Worm (Caenorhabditis elegans) whole organism, late embryonic: ENCODE measurements around the gene F42A9.11.

ENCODE experiments used
- C08G9.2 ChIP-seq: sonication (generic microtip); optimal IDR thresholded peaks from 2 replicates; lab custom pipeline; 2016; ENCODE audit warnings: mild to moderate bottlenecking, missing genetic modification characterization, moderate library complexity, missing compliant biosample characterization
- F13H6.1 ChIP-seq: sonication (generic microtip); optimal IDR thresholded peaks from 2 replicates; lab custom pipeline; 2016; ENCODE audit warnings: missing genetic modification characterization, missing compliant biosample characterization
- K09A11.1 ChIP-seq: sonication (generic microtip); optimal IDR thresholded peaks from 2 replicates; lab custom pipeline; 2017; ENCODE audit warnings: antibody characterized with exemption, mild to moderate bottlenecking, missing genetic modification characterization, missing compliant biosample characterization; ENCODE audit not compliant: insufficient read depth
- Y22D7AL.16 ChIP-seq: sonication (generic microtip); optimal IDR thresholded peaks from 2 replicates; lab custom pipeline; 2016; ENCODE audit warnings: missing genetic modification characterization, missing compliant biosample characterization
- ceh-14 ChIP-seq: sonication (generic microtip); optimal IDR thresholded peaks from 2 replicates; lab custom pipeline; 2016; ENCODE audit warnings: missing genotype, missing genetic modification characterization, missing compliant biosample characterization
- ceh-18 ChIP-seq: sonication (generic microtip); optimal IDR thresholded peaks from 2 replicates; lab custom pipeline; 2016; ENCODE audit warnings: missing genetic modification characterization, missing compliant biosample characterization
- ceh-30 ChIP-seq: fragments of 150-350 bp; optimal IDR thresholded peaks from 2 replicates; lab custom pipeline; 2014; ENCODE audit warnings: missing biosample characterization, missing genetic modification characterization
- ceh-31 ChIP-seq: sonication (generic microtip); optimal IDR thresholded peaks from 2 replicates; lab custom pipeline; 2016; ENCODE audit warnings: missing genetic modification characterization, missing compliant biosample characterization
- che-1 ChIP-seq: sonication (generic microtip); optimal IDR thresholded peaks from 2 replicates; lab custom pipeline; 2016; ENCODE audit warnings: mild to moderate bottlenecking, missing genetic modification characterization, missing compliant biosample characterization
- dve-1 ChIP-seq: sonication (generic microtip); optimal IDR thresholded peaks from 2 replicates; lab custom pipeline; 2017; ENCODE audit warnings: antibody characterized with exemption, mild to moderate bottlenecking, missing genetic modification characterization, missing compliant biosample characterization
- elt-2 ChIP-seq: sonication (generic microtip); optimal IDR thresholded peaks from 2 replicates; lab custom pipeline; 2016; ENCODE audit warnings: missing genetic modification reagents, missing genetic modification characterization, missing compliant biosample characterization
- elt-4 ChIP-seq: sonication (generic microtip); optimal IDR thresholded peaks from 2 replicates; lab custom pipeline; 2016; ENCODE audit warnings: missing genetic modification characterization, missing compliant biosample characterization
- eyg-1 ChIP-seq: sonication (generic microtip); optimal IDR thresholded peaks from 2 replicates; lab custom pipeline; 2016; ENCODE audit warnings: missing genotype, missing genetic modification characterization, missing compliant biosample characterization
- hlh-30 ChIP-seq: sonication (generic microtip); optimal IDR thresholded peaks from 2 replicates; lab custom pipeline; 2017; ENCODE audit warnings: antibody characterized with exemption, missing genetic modification characterization, missing compliant biosample characterization; ENCODE audit not compliant: insufficient read depth
- hlh-6 ChIP-seq: sonication (generic microtip); optimal IDR thresholded peaks from 2 replicates; lab custom pipeline; 2016; ENCODE audit warnings: missing genotype, missing genetic modification characterization, missing compliant biosample characterization
- lin-11 ChIP-seq: fragments of 200-800 bp; sonication (Bioruptor generic); optimal IDR thresholded peaks from 2 replicates; lab custom pipeline; 2018; ENCODE audit warnings: mild to moderate bottlenecking, missing genetic modification characterization, missing compliant biosample characterization
- nfya-1 ChIP-seq: sonication (generic microtip); optimal IDR thresholded peaks from 2 replicates; lab custom pipeline; 2017; ENCODE audit warnings: missing genetic modification characterization, mild to moderate bottlenecking, missing compliant biosample characterization, antibody characterized with exemption, moderate library complexity
- nhr-232 ChIP-seq: sonication (generic microtip); optimal IDR thresholded peaks from 2 replicates; lab custom pipeline; 2016; ENCODE audit warnings: missing genetic modification characterization, missing compliant biosample characterization
- odd-2 ChIP-seq: sonication (generic microtip); optimal IDR thresholded peaks from 2 replicates; lab custom pipeline; 2017; ENCODE audit warnings: antibody characterized with exemption, mild to moderate bottlenecking, missing genetic modification characterization, missing compliant biosample characterization
- pat-9 ChIP-seq: fragments of 200-800 bp; sonication (Bioruptor generic); optimal IDR thresholded peaks from 2 replicates; lab custom pipeline; 2018; ENCODE audit warnings: mild to moderate bottlenecking, missing genetic modification characterization, moderate library complexity, missing compliant biosample characterization
- pax-1 ChIP-seq: fragments of 150-350 bp; optimal IDR thresholded peaks from 2 replicates; lab custom pipeline; 2014; ENCODE audit warnings: missing biosample characterization, missing genetic modification characterization
- pha-4 ChIP-seq: fragments of 150-350 bp; optimal IDR thresholded peaks from 2 replicates; lab custom pipeline; 2018; ENCODE audit warnings: missing biosample characterization, missing genetic modification reagents, missing genetic modification characterization
- pqm-1 ChIP-seq: sonication (generic microtip); optimal IDR thresholded peaks from 2 replicates; lab custom pipeline; 2016; ENCODE audit warnings: missing genetic modification characterization, missing compliant biosample characterization
- pros-1 ChIP-seq: fragments of 150-350 bp; optimal IDR thresholded peaks from 2 replicates; lab custom pipeline; 2014; ENCODE audit warnings: missing biosample characterization, missing genetic modification reagents, missing genetic modification characterization
- ref-2 ChIP-seq: sonication (generic microtip); optimal IDR thresholded peaks from 2 replicates; lab custom pipeline; 2016; ENCODE audit warnings: missing genetic modification characterization, missing compliant biosample characterization
- rnt-1 ChIP-seq: sonication (generic microtip); optimal IDR thresholded peaks from 2 replicates; lab custom pipeline; 2016; ENCODE audit warnings: missing genetic modification characterization, missing compliant biosample characterization
- sdc-2 ChIP-seq: sonication (generic microtip); optimal IDR thresholded peaks from 2 replicates; lab custom pipeline; 2016; ENCODE audit warnings: missing genotype, missing genetic modification characterization, missing compliant biosample characterization
- tbx-2 ChIP-seq: sonication (generic microtip); optimal IDR thresholded peaks from 2 replicates; lab custom pipeline; 2016; ENCODE audit warnings: missing genetic modification characterization, missing compliant biosample characterization
- tbx-7 ChIP-seq: sonication (generic microtip); optimal IDR thresholded peaks from 2 replicates; lab custom pipeline; 2016; ENCODE audit warnings: missing genotype, missing genetic modification characterization, missing compliant biosample characterization
- ttx-3 ChIP-seq: sonication (generic microtip); optimal IDR thresholded peaks from 2 replicates; lab custom pipeline; 2016; ENCODE audit warnings: missing genetic modification reagents, missing genetic modification characterization, missing compliant biosample characterization
- unc-42 ChIP-seq: sonication (generic microtip); optimal IDR thresholded peaks from 2 replicates; lab custom pipeline; 2016; ENCODE audit warnings: missing genotype, missing genetic modification characterization, missing compliant biosample characterization
- unc-55 ChIP-seq: sonication (generic microtip); optimal IDR thresholded peaks from 2 replicates; lab custom pipeline; 2017; ENCODE audit warnings: missing biosample characterization, missing genetic modification reagents, missing genetic modification characterization
- unc-86 ChIP-seq: sonication (generic microtip); optimal IDR thresholded peaks from 2 replicates; lab custom pipeline; 2016; ENCODE audit warnings: missing genetic modification characterization, missing compliant biosample characterization

Gene F42A9.11

ce11 chrIV:8627328-8627727 lies at the start of gene F42A9.11:
Gene F42A9.11 (plus strand): TSS chrIV:8627637.
- TF ChIP-seq C08G9.2 (tag; lab: Kevin White, UChicago) (peak; percentile 17), pros-1 (tag; lab: Kevin White, UChicago) (peak; percentile 14), ttx-3 (tag; lab: Kevin White, UChicago) (no peak), ceh-14 (tag; lab: Kevin White, UChicago) (no peak), ceh-31 (tag; lab: Kevin White, UChicago) (peak; percentile 37), hlh-6 (tag; lab: Kevin White, UChicago) (peak; percentile 53), tbx-2 (tag; lab: Kevin White, UChicago) (peak; percentile 8), ceh-18 (tag; lab: Kevin White, UChicago) (peak; percentile 4), sdc-2 (peak; percentile 38), pax-1 (tag; lab: Kevin White, UChicago) (no peak)

ce11 chrIV:8585076-8586033 lies 42.1 kb upstream of the F42A9.11 start, which contains the start of gene catp-7:
Gene catp-7 (plus strand): TSS chrIV:8585983.
- TF ChIP-seq K09A11.1 (tag; lab: Kevin White, UChicago) (no peak), elt-2 (tag; lab: Kevin White, UChicago) (peak; percentile 22), pqm-1 (tag; lab: Kevin White, UChicago) (peak; percentile 18)

ce11 chrIV:8587057-8587456 lies 40.4 kb upstream of the F42A9.11 start:
- TF ChIP-seq che-1 (no peak), tbx-2 (tag; lab: Kevin White, UChicago) (peak; percentile 3), elt-4 (tag; lab: Kevin White, UChicago) (no peak), dve-1 (no peak), Y22D7AL.16 (no peak), unc-55 (GFP tag; lab: Kevin White, UChicago) (peak; percentile 80), lin-11 (no peak), unc-42 (no peak), pat-9 (tag; lab: Kevin White, UChicago) (no peak), tbx-7 (no peak), K09A11.1 (tag; lab: Kevin White, UChicago) (no peak), odd-2 (tag; lab: Kevin White, UChicago) (no peak), pha-4 (no peak), nhr-232 (no peak), nfya-1 (peak; percentile 29), ceh-31 (tag; lab: Kevin White, UChicago) (peak; percentile 5), F13H6.1 (tag; lab: Kevin White, UChicago) (peak; percentile 17), pros-1 (tag; lab: Kevin White, UChicago) (no peak), unc-86 (tag; lab: Kevin White, UChicago) (no peak), eyg-1 (no peak), ceh-14 (tag; lab: Kevin White, UChicago) (peak; percentile 35), ceh-30 (no peak)
- TF ChIP-seq, all 69 proteins: peak for 6

ce11 chrIV:8587605-8588004 lies 39.8 kb upstream of the F42A9.11 start:
- TF ChIP-seq ref-2 (no peak), unc-55 (GFP tag; lab: Kevin White, UChicago) (no peak), pat-9 (tag; lab: Kevin White, UChicago) (no peak), hlh-30 (tag; lab: Kevin White, UChicago) (no peak), tbx-7 (no peak), rnt-1 (tag; lab: Kevin White, UChicago) (no peak), C08G9.2 (tag; lab: Kevin White, UChicago) (no peak), unc-42 (no peak)
- TF ChIP-seq, all 69 proteins: peak for 0
